Worm (Caenorhabditis elegans) whole organism, L4/young adult: ENCODE data around the gene fbxc-52.

Source experiments
- W03F9.2 ChIP-seq: fragments of 150-350 bp; optimal IDR thresholded peaks from 2 replicates; lab custom pipeline; 2014; ENCODE audit warnings: missing biosample characterization, missing genetic modification characterization
- dao-5 ChIP-seq: sonication (generic microtip); optimal IDR thresholded peaks from 2 replicates; lab custom pipeline; 2016; ENCODE audit warnings: missing genotype, missing genetic modification characterization, moderate library complexity, missing compliant biosample characterization
- him-1 ChIP-seq: sonication (generic microtip); optimal IDR thresholded peaks from 2 replicates; lab custom pipeline; 2016; ENCODE audit warnings: missing genotype, missing genetic modification reagents, missing genetic modification characterization, missing compliant biosample characterization

DNA sequence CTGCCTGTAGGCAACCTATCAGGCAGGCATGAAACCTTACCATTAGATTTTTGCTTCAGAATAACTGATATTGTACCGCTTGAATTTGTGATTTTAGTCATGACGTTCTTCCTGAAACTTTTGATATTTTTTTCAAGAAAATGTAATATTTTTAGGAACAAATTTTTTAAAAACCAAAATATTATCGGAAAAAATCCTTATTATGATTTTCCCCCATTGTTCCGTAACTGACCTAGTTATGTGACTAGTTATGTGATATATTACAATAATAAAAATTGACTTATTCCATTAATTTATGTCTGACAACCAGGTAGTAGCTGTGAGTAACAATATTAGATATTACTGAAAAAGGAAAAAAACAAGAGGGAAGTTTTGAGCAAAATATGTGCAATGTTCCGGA, 46.1 kb upstream of the fbxc-52 start, which contains the start of gene srx-98:
- TF ChIP-seq dao-5 (no peak), him-1 (tag; lab: Kevin White, UChicago) (no peak), W03F9.2 (tag; lab: Kevin White, UChicago) (no peak)
